Worm (Caenorhabditis elegans): ENCODE results near the gene gba-2.
A peak's percentile ranks its signal among the peaks of the same experiment; 100 is the strongest.

The gba-2 gene

DNA sequence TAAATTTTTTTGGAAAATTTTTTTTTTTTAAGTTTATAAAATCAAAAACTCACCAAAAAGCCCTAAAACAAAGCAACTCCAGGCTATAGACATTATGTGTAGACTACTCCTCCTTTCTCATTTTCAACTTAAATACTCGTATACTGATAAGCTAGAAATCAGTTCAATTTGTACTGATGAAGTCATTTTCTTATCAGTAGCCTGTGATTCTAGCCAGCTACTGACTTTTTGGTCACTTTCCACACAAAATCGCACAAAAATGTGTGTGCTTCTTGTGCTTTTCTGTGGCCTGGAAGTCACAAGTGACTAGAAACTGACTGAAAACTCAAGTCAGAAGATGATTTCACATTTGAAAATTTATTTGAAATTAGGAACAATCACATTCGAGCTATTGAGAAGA, at the start of gene gba-2:
Gene gba-2 (minus strand): TSS at position 106 of the 400 bp plus-strand sequence.
- TF ChIP-seq ref-1 (GFP tag; conservative IDR thresholded peaks at IDR 0.05) (no peak), med-1 (GFP tag; optimal IDR thresholded peaks at IDR 0.05; ENCODE audit: insufficient read depth) (no peak), ztf-29 (GFP tag; IDR thresholded peaks at IDR 0.05) (no peak), cog-1 (tag; optimal IDR thresholded peaks at IDR 0.05) (no peak), tab-1 (GFP tag; IDR thresholded peaks at IDR 0.05) (no peak), flt-1 (GFP tag; IDR thresholded peaks at IDR 0.05) (no peak), T22C8.4 (GFP tag; IDR thresholded peaks at IDR 0.05) (no peak), ztf-23 (GFP tag; IDR thresholded peaks at IDR 0.05) (no peak), klf-2 (GFP tag; conservative IDR thresholded peaks at IDR 0.05) (no peak)

- no peak for TF ChIP-seq T22C8.4 (GFP tag; IDR thresholded peaks at IDR 0.05)
- no peak for TF ChIP-seq flt-1 (GFP tag; IDR thresholded peaks at IDR 0.05)
- no peak for TF ChIP-seq ref-1 (GFP tag; conservative IDR thresholded peaks at IDR 0.05)
- no peak for TF ChIP-seq cog-1 (tag; optimal IDR thresholded peaks at IDR 0.05)
- no peak for TF ChIP-seq tab-1 (GFP tag; IDR thresholded peaks at IDR 0.05)
- TF ChIP-seq med-1 (GFP tag; optimal IDR thresholded peaks at IDR 0.05; ENCODE audit: insufficient read depth): no peak
- TF ChIP-seq klf-2 (GFP tag; conservative IDR thresholded peaks at IDR 0.05): no peak
Observed at ce11 chrII:2233240-2233639, 47.0 kb upstream of the gba-2 start, which contains the start of gene cct-3. Gene cct-3 (plus strand): TSS chrII:2233540.

ce11 chrII:2232429-2232828, 46.2 kb upstream of the gba-2 start, which contains the start of gene F54A3.6:
Gene F54A3.6 (minus strand): TSS chrII:2232470.
- 0 out of 2 replicates have a peak, but pooled peaks have one; percentile 31 for TF ChIP-seq ztf-23 (GFP tag; IDR thresholded peaks at IDR 0.05)

DNA sequence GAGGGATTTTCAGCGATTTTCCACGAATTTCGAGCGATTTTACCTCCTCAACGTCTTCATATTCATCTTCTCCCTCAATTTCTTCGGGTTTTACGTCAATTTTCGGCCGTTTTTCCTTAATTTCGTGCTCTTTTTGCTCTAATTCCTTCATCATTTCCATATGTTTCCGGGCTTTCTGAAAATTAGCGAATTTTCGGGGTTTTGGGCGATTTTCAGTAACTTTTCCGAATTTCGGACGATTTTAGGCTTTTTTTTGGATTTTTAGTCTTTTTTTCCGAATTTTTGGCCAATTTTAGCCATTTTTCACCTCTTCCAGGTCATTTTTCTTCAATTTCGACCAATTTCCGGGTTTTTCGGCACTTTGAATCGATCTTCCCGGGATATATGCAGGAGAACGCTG, 44.1 kb upstream of the gba-2 start:
- TF ChIP-seq klf-2 (GFP tag; conservative IDR thresholded peaks at IDR 0.05): no peak
- no peak for TF ChIP-seq ztf-23 (GFP tag; IDR thresholded peaks at IDR 0.05)
- TF ChIP-seq flt-1 (GFP tag; IDR thresholded peaks at IDR 0.05): no peak
- TF ChIP-seq ref-1 (GFP tag; conservative IDR thresholded peaks at IDR 0.05): no peak
- TF ChIP-seq med-1 (GFP tag; optimal IDR thresholded peaks at IDR 0.05; ENCODE audit: insufficient read depth): no peak
- no peak for TF ChIP-seq T22C8.4 (GFP tag; IDR thresholded peaks at IDR 0.05)
- no peak for TF ChIP-seq cog-1 (tag; optimal IDR thresholded peaks at IDR 0.05)
- no peak for TF ChIP-seq tab-1 (GFP tag; IDR thresholded peaks at IDR 0.05)
- no peak for TF ChIP-seq ztf-29 (GFP tag; IDR thresholded peaks at IDR 0.05)

DNA sequence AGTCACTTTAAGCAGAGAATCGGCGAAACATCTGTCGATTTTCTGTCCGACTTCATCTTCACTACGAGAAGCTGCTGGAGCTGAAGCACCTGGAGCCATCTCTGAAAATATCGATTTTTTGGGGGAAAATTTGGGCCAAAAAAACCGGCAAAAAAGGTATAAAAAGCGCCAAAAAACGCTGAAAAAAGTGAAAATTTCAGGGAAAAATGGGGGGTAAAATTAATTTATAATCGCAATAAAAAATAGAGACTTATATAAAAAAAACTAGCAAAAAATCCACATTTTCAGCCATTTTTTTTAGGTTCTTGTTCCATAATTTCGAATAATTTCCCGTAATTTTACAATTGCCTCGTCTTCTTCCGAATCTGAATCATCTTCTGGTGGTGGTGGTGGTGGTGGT, 39.4 kb upstream of the gba-2 start, which contains the start of gene F54A3.5:
Gene F54A3.5 (minus strand): TSS at position 101 of the 400 bp plus-strand sequence.
- TF ChIP-seq ztf-29 (GFP tag; IDR thresholded peaks at IDR 0.05) (no peak), med-1 (GFP tag; optimal IDR thresholded peaks at IDR 0.05; ENCODE audit: insufficient read depth) (no peak), tab-1 (GFP tag; IDR thresholded peaks at IDR 0.05) (no peak), flt-1 (GFP tag; IDR thresholded peaks at IDR 0.05) (no peak), T22C8.4 (GFP tag; IDR thresholded peaks at IDR 0.05) (no peak), cog-1 (tag; optimal IDR thresholded peaks at IDR 0.05) (no peak), klf-2 (GFP tag; conservative IDR thresholded peaks at IDR 0.05) (no peak), ref-1 (GFP tag; conservative IDR thresholded peaks at IDR 0.05) (no peak), ztf-23 (GFP tag; IDR thresholded peaks at IDR 0.05) (no peak)

DNA sequence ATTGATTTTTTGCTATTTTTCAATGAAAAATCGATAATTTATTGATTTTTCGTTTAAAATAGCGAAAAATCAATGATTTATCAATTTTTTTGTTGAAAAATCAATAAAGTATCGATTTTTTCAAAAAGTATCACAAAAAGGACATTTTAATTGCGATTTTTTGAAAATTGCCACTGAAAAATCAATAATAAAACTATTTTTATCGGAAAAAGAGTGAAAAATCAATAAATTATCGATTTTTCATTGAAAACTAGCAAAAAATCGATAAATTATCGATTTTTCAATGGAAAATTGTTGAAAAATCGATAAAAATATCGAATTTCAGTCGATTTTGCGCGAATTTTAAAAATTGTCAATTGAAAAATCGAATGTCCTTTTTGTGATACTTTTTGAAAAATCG, 38.7 kb upstream of the gba-2 start:
- peak; percentile 58; the same call in 1 of the 2 replicates for TF ChIP-seq T22C8.4 (GFP tag; IDR thresholded peaks at IDR 0.05)

- TF ChIP-seq flt-1 (GFP tag; IDR thresholded peaks at IDR 0.05) (no peak), med-1 (GFP tag; optimal IDR thresholded peaks at IDR 0.05; ENCODE audit: insufficient read depth) (no peak), ztf-29 (GFP tag; IDR thresholded peaks at IDR 0.05) (no peak), T22C8.4 (GFP tag; IDR thresholded peaks at IDR 0.05) (no peak), cog-1 (tag; optimal IDR thresholded peaks at IDR 0.05) (no peak), tab-1 (GFP tag; IDR thresholded peaks at IDR 0.05) (no peak), klf-2 (GFP tag; conservative IDR thresholded peaks at IDR 0.05) (no peak), ref-1 (GFP tag; conservative IDR thresholded peaks at IDR 0.05) (no peak), ztf-23 (GFP tag; IDR thresholded peaks at IDR 0.05) (no peak)
Observed at ce11 chrII:2223467-2223866, 37.2 kb upstream of the gba-2 start, which contains the start of gene cbs-2. Gene cbs-2 (minus strand): TSS chrII:2223567.

DNA sequence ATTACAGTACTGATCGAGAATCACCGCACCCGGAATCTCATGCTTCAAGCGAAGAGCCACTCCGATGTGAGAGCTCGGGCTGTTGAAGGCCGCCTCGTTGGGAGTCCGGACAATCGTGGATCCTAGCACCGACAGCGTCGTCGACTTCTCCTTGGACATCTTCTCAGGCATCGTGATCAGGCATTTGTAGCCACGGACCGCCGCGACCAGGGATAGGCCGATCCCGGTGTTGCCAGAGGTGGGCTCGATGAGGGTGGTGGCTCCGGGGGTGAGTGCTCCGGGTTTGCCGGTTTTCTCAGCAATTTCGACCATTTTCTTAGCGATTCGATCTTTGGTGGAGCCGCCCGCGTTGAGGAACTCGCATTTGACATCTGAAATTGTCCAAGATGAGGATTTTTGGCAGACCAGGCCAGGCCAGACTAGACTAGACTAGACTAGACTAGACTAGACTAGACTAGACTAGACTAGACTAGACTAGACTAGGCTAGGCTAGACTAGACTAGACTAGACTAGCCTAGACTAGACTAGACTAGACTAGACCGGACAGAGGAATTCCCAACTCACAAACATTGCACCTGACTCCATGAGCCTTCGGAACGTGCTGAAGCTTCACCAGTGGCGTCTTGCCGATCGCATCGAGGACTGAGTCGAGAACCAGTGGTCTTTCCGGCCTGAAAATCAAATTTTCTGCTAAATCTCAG, 35.1 kb upstream of the gba-2 start:
- TF ChIP-seq cog-1 (tag; optimal IDR thresholded peaks at IDR 0.05): no peak
- TF ChIP-seq ztf-29 (GFP tag; IDR thresholded peaks at IDR 0.05): no peak
- TF ChIP-seq klf-2 (GFP tag; conservative IDR thresholded peaks at IDR 0.05): no peak
- no peak for TF ChIP-seq ref-1 (GFP tag; conservative IDR thresholded peaks at IDR 0.05)
- no peak for TF ChIP-seq tab-1 (GFP tag; IDR thresholded peaks at IDR 0.05)
- no peak for TF ChIP-seq med-1 (GFP tag; optimal IDR thresholded peaks at IDR 0.05; ENCODE audit: insufficient read depth)
- TF ChIP-seq T22C8.4 (GFP tag; IDR thresholded peaks at IDR 0.05): no peak
- no peak for TF ChIP-seq flt-1 (GFP tag; IDR thresholded peaks at IDR 0.05)
- TF ChIP-seq ztf-23 (GFP tag; IDR thresholded peaks at IDR 0.05): no peak

DNA sequence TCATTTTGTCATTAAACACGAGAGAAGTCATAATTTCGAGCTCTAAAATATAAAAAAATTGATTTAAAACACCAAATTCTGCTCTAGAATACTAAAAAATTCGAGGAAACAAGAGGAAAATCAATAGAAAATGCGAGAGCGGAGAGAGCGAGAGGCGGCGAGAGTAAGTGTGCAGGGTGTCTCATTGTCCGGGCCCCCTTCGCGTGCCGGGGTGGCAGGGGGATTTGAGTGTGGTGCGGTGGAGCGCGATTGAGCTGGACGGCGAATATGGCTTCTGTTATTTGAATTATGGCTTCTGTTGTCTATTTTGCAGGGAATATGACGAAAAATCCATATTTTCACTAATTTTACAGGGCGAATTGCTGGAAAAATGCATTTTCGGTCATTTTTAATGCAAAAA, 33.6 kb upstream of the gba-2 start, which contains the start of gene Y59C2A.3:
Gene Y59C2A.3 (minus strand): TSS at position 42 of the 400 bp plus-strand sequence.
- TF ChIP-seq cog-1 (tag; optimal IDR thresholded peaks at IDR 0.05) (peak; percentile 0), ztf-23 (GFP tag; IDR thresholded peaks at IDR 0.05) (peak; percentile 70; the same call in 1 of the 2 replicates), T22C8.4 (GFP tag; IDR thresholded peaks at IDR 0.05) (peak; percentile 49; the same call in 1 of the 2 replicates), flt-1 (GFP tag; IDR thresholded peaks at IDR 0.05) (no peak), ref-1 (GFP tag; conservative IDR thresholded peaks at IDR 0.05) (no peak), tab-1 (GFP tag; IDR thresholded peaks at IDR 0.05) (no peak), ztf-29 (GFP tag; IDR thresholded peaks at IDR 0.05) (peak; percentile 73), klf-2 (GFP tag; conservative IDR thresholded peaks at IDR 0.05) (no peak)
